Worm (Caenorhabditis elegans): ENCODE data around the gene irld-6.

- TF ChIP-seq W03F9.2 (tag; optimal IDR thresholded peaks at IDR 0.05) = peak; percentile 1
- TF ChIP-seq him-1 (tag; optimal IDR thresholded peaks at IDR 0.05) = no peak
- no peak for TF ChIP-seq dao-5 (tag; optimal IDR thresholded peaks at IDR 0.05)
Measured at ce11 chrV:10802060-10802459, 45.5 kb upstream of the irld-6 start.
